Fruit fly (Drosophila melanogaster) whole organism: ENCODE results near the gene CG5447.

ENCODE experiments used
- CG8478 ChIP-seq: fragments of >200 bp; optimal IDR thresholded peaks from 2 replicates; lab custom pipeline; 2018; ENCODE audit warnings: inconsistent platforms
- Dll ChIP-seq: fragments of >200 bp; optimal IDR thresholded peaks from 2 replicates; lab custom pipeline; 2017
- EcR ChIP-seq, 2 experiments: fragments of >200 bp; optimal IDR thresholded peaks; 2 replicates each; lab custom pipeline; 2017; ENCODE audit warnings: missing biosample characterization in 2 of 2, missing genetic modification characterization in 2 of 2, missing genetic modification reagents in 2 of 2
- pan ChIP-seq: fragments of >200 bp; optimal IDR thresholded peaks from 2 replicates; lab custom pipeline; 2017
- psq ChIP-seq: fragments of >200 bp; optimal IDR thresholded peaks from 2 replicates; lab custom pipeline; 2017
- usp ChIP-seq: fragments of >200 bp; optimal IDR thresholded peaks from 2 replicates; lab custom pipeline; 2017; ENCODE audit warnings: missing biosample characterization, missing genetic modification characterization, mixed read lengths

CG5447 gene

DNA sequence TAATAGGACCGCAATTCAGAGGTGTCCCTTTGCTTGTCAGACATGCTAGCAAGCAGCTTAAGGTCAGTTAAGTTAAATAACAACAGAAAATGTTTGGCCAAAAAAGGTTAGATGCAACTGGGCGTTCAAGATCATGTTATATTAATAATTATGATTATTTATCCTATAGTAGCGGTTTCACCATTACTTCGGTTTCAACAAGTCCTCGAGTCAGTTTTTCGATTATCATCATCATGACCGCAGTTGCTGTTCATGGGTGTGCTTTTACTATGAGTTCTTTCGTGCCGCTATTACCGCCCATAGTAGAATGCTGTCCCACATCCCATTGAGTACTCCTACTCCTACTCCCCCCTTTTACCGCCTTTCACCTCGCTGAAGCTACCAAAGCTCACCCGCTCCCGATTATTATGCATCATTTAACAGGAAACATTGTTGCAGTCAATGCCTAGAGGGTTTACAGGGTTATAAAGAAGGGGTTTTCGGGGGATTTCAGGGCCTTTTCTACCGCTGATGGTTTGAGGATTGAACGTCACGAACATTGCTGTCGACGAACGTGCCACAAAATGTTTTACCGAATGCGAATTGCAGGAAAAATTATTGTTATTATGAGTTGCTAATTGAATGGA lies 33.0 kb downstream of the CG5447 start:
- TF ChIP-seq Dll (lab: Kevin White, UChicago), result no peak
- TF ChIP-seq usp (GFP tag; lab: Kevin White, UChicago), result no peak
- TF ChIP-seq psq (lab: Kevin White, UChicago), result no peak
- no peak for TF ChIP-seq EcR (GFP tag; optimal IDR thresholded peaks at IDR 0.05; lab: Kevin White, UChicago)
- TF ChIP-seq CG8478 (lab: Kevin White, UChicago), result no peak
- no peak for TF ChIP-seq pan

- no peak for TF ChIP-seq CG8478 (lab: Kevin White, UChicago)
- TF ChIP-seq psq (lab: Kevin White, UChicago), result no peak
- TF ChIP-seq pan, result no peak
- TF ChIP-seq Dll (lab: Kevin White, UChicago), result no peak
Measured at dm6 chr3R:26489456-26489855, 37.1 kb downstream of the CG5447 start.

dm6 chr3R:26494247-26494646 lies 41.9 kb downstream of the CG5447 start:
- TF ChIP-seq usp (GFP tag; lab: Kevin White, UChicago), result no peak
- no peak for TF ChIP-seq CG8478 (lab: Kevin White, UChicago)

DNA sequence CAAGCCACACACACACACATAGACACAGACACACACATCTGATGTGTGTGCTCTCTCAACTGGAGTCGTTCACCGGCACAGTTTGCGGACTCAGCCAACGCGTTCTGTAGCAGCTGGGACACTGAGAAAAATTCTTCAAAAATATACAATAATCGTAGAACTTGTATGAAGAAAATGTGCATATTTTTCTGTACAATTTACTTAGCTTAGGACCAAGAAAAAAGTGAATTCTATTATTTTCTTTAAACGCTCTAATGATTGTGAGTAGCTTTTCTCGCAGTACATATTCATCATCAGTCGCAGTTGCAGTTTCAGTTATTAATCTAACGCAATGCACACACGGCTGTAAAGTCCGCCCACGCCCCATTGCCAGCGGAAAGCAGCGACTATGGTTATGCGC lies 44.0 kb downstream of the CG5447 start:
- no peak for TF ChIP-seq psq (lab: Kevin White, UChicago)
- TF ChIP-seq CG8478 (lab: Kevin White, UChicago), result no peak
- no peak for TF ChIP-seq Dll (lab: Kevin White, UChicago)
- no peak for TF ChIP-seq usp (GFP tag; lab: Kevin White, UChicago)
- no peak for TF ChIP-seq EcR (GFP tag; optimal IDR thresholded peaks at IDR 0.05; lab: Kevin White, UChicago)
- no peak for TF ChIP-seq pan

dm6 chr3R:26499136-26499535 lies 46.8 kb downstream of the CG5447 start:
- TF ChIP-seq CG8478 (lab: Kevin White, UChicago) (no peak), pan (no peak), usp (GFP tag; lab: Kevin White, UChicago) (no peak), EcR (GFP tag; optimal IDR thresholded peaks at IDR 0.05; lab: Kevin White, UChicago) (no peak), Dll (lab: Kevin White, UChicago) (no peak), psq (lab: Kevin White, UChicago) (no peak)

- TF ChIP-seq CG8478 (lab: Kevin White, UChicago) (no peak), usp (GFP tag; lab: Kevin White, UChicago) (no peak), pan (no peak), psq (lab: Kevin White, UChicago) (no peak), Dll (lab: Kevin White, UChicago) (no peak), EcR (GFP tag; optimal IDR thresholded peaks at IDR 0.05; lab: Kevin White, UChicago) (no peak)
Measured at dm6 chr3R:26500355-26500754, 48.0 kb downstream of the CG5447 start.

dm6 chr3R:26502072-26502471 lies 49.7 kb downstream of the CG5447 start:
- TF ChIP-seq CG8478 (lab: Kevin White, UChicago) (no peak), psq (lab: Kevin White, UChicago) (no peak)

- TF ChIP-seq psq (lab: Kevin White, UChicago) (no peak), EcR (GFP tag; optimal IDR thresholded peaks at IDR 0.05; lab: Kevin White, UChicago) (no peak), pan (no peak), CG8478 (lab: Kevin White, UChicago) (no peak), Dll (lab: Kevin White, UChicago) (no peak), usp (GFP tag; lab: Kevin White, UChicago) (no peak)
Measured at dm6 chr3R:26502907-26503306, 50.6 kb downstream of the CG5447 start.

dm6 chr3R:26503317-26503716 lies 51.0 kb downstream of the CG5447 start:
- TF ChIP-seq CG8478 (lab: Kevin White, UChicago) (no peak), psq (lab: Kevin White, UChicago) (no peak), EcR (GFP tag; optimal IDR thresholded peaks at IDR 0.05; lab: Kevin White, UChicago) (no peak), usp (GFP tag; lab: Kevin White, UChicago) (no peak), pan (no peak), Dll (lab: Kevin White, UChicago) (no peak)
